Worm (Caenorhabditis elegans) whole organism, L4 larva: ENCODE measurements around the gene F43H9.4.

Experiments
- F10B5.3 ChIP-seq: sonication (generic microtip); optimal IDR thresholded peaks from 2 replicates; lab custom pipeline; 2016; ENCODE audit warnings: mild to moderate bottlenecking, missing genetic modification characterization, missing compliant biosample characterization
- F26F4.8 ChIP-seq: fragments of 200-800 bp; sonication (Bioruptor generic); conservative IDR thresholded peaks from 2 replicates; pipeline ENCODE4 v1.3.6; 2022; ENCODE audit warnings: missing genetic modification characterization, missing compliant biosample characterization
- Y5F2A.4 ChIP-seq: fragments of 200-800 bp; sonication (Bioruptor generic); optimal IDR thresholded peaks from 2 replicates; lab custom pipeline; 2018; ENCODE audit warnings: mild to moderate bottlenecking, missing genetic modification characterization, missing compliant biosample characterization
- ZK546.5 ChIP-seq, 2 experiments: sonication (generic microtip); optimal IDR thresholded peaks; 2 replicates each; lab custom pipeline; 2017; ENCODE audit warnings: missing biosample characterization in 2 of 2, missing genetic modification characterization in 2 of 2
- aly-2 ChIP-seq: sonication (generic microtip); optimal IDR thresholded peaks from 2 replicates; lab custom pipeline; 2018; ENCODE audit warnings: missing biosample characterization, missing genetic modification characterization
- ceh-44 ChIP-seq: fragments of 200-800 bp; sonication (Bioruptor generic); IDR thresholded peaks from 2 replicates; pipeline ENCODE4 v1.3.6; 2022; ENCODE audit warnings: missing genetic modification reagents, missing genetic modification characterization, missing compliant biosample characterization
- ceh-62 ChIP-seq: sonication (generic microtip); optimal IDR thresholded peaks from 2 replicates; lab custom pipeline; 2017; ENCODE audit warnings: missing biosample characterization, missing genetic modification characterization
- ceh-82 ChIP-seq: sonication (generic microtip); optimal IDR thresholded peaks from 2 replicates; lab custom pipeline; 2017; ENCODE audit warnings: missing biosample characterization, missing genetic modification characterization
- cey-2 ChIP-seq: sonication (generic microtip); optimal IDR thresholded peaks from 3 replicates; lab custom pipeline; 2017; ENCODE audit warnings: missing genetic modification characterization, mild to moderate bottlenecking, missing compliant biosample characterization, antibody characterized with exemption, borderline replicate concordance; ENCODE audit not compliant: insufficient read depth
- ctbp-1 ChIP-seq: fragments of 200-800 bp; sonication (Bioruptor generic); IDR thresholded peaks from 2 replicates; pipeline ENCODE4 v1.3.6; 2022; ENCODE audit warnings: missing genetic modification reagents, missing genetic modification characterization, missing compliant biosample characterization
- daf-16 ChIP-seq, 3 experiments: sonication (generic microtip); optimal IDR thresholded peaks; 2 replicates each; lab custom pipeline; 2016 to 2017; ENCODE audit warnings: missing genetic modification characterization in 3 of 3, missing genetic modification reagents in 3 of 3, mild to moderate bottlenecking in 2 of 3, missing compliant biosample characterization in 2 of 3, missing biosample characterization in 1 of 3, moderate library complexity in 1 of 3
- dmd-6 ChIP-seq: fragments of 200-800 bp; sonication (Bioruptor generic); IDR thresholded peaks from 2 replicates; pipeline ENCODE4 v1.3.6; 2022; ENCODE audit warnings: missing genetic modification reagents, missing genetic modification characterization, missing compliant biosample characterization
- dmd-8 ChIP-seq: fragments of 200-800 bp; sonication (Bioruptor generic); IDR thresholded peaks from 2 replicates; pipeline ENCODE4 v1.3.6; 2022; ENCODE audit warnings: missing genetic modification characterization, missing compliant biosample characterization
- duxl-1 ChIP-seq: sonication (generic microtip); optimal IDR thresholded peaks from 2 replicates; lab custom pipeline; 2016; ENCODE audit warnings: mild to moderate bottlenecking, missing genetic modification characterization, moderate library complexity, missing compliant biosample characterization; ENCODE audit not compliant: poor library complexity
- egl-27 ChIP-seq: sonication (generic microtip); optimal IDR thresholded peaks from 3 replicates; lab custom pipeline; 2017; ENCODE audit warnings: missing biosample characterization, missing genetic modification reagents, missing genetic modification characterization
- fkh-10 ChIP-seq: fragments of 150-350 bp; optimal IDR thresholded peaks from 2 replicates; lab custom pipeline; 2014; ENCODE audit warnings: missing biosample characterization, missing genetic modification reagents, missing genetic modification characterization
- fos-1 ChIP-seq: fragments of 150-350 bp; optimal IDR thresholded peaks from 2 replicates; lab custom pipeline; 2014; ENCODE audit warnings: missing biosample characterization, missing genetic modification characterization
- gei-8 ChIP-seq: fragments of 200-800 bp; sonication (Bioruptor generic); optimal IDR thresholded peaks from 2 replicates; lab custom pipeline; 2018; ENCODE audit warnings: mild to moderate bottlenecking, missing genetic modification characterization, missing compliant biosample characterization
- jun-1 ChIP-seq: fragments of 150-350 bp; optimal IDR thresholded peaks from 2 replicates; lab custom pipeline; 2014; ENCODE audit warnings: missing biosample characterization, missing genetic modification reagents, missing genetic modification characterization
- lim-7 ChIP-seq: fragments of 200-800 bp; sonication (Bioruptor generic); IDR thresholded peaks from 2 replicates; pipeline ENCODE4 v1.3.6; 2022; ENCODE audit warnings: missing genetic modification characterization, missing compliant biosample characterization
- lin-13 ChIP-seq: fragments of 150-350 bp; optimal IDR thresholded peaks from 2 replicates; lab custom pipeline; 2014; ENCODE audit warnings: missing biosample characterization, missing genetic modification reagents, missing genetic modification characterization
- lin-15B ChIP-seq: fragments of 150-350 bp; sonication (generic microtip); optimal IDR thresholded peaks from 3 replicates; lab custom pipeline; 2014; ENCODE audit warnings: missing biosample characterization, missing genetic modification characterization
- lin-29 ChIP-seq: fragments of 200-800 bp; sonication (Bioruptor generic); IDR thresholded peaks from 2 replicates; pipeline ENCODE4 v1.3.6; 2022; ENCODE audit warnings: missing genetic modification reagents, missing genetic modification characterization, missing compliant biosample characterization
- lin-38 ChIP-seq: fragments of 200-800 bp; sonication (Bioruptor generic); IDR thresholded peaks from 2 replicates; pipeline ENCODE4 v1.3.6; 2022; ENCODE audit warnings: missing genetic modification reagents, missing genetic modification characterization, missing compliant biosample characterization
- lin-39 ChIP-seq: fragments of 150-350 bp; optimal IDR thresholded peaks from 2 replicates; lab custom pipeline; 2014; ENCODE audit warnings: missing biosample characterization, missing genetic modification reagents, missing genetic modification characterization
- lsy-2 ChIP-seq, 2 experiments: fragments of 150-350 bp in 1 of 2; sonication (generic microtip) in 1 of 2; optimal IDR thresholded peaks; 2 replicates each; lab custom pipeline; 2014 to 2017; ENCODE audit warnings: missing biosample characterization in 2 of 2, missing genetic modification characterization in 2 of 2
- mdl-1 ChIP-seq, 2 experiments: fragments of 150-350 bp in 1 of 2; sonication (generic microtip) in 1 of 2; optimal IDR thresholded peaks; 2 replicates each; lab custom pipeline; 2014 to 2017; ENCODE audit warnings: missing biosample characterization in 2 of 2, missing genetic modification characterization in 2 of 2
- mes-2 ChIP-seq: sonication (generic microtip); optimal IDR thresholded peaks from 2 replicates; lab custom pipeline; 2016; ENCODE audit warnings: missing genotype, mild to moderate bottlenecking, missing genetic modification characterization, missing compliant biosample characterization; ENCODE audit not compliant: poor library complexity, severe bottlenecking
- mxl-3 ChIP-seq: fragments of 200-800 bp; sonication (Bioruptor generic); optimal IDR thresholded peaks from 2 replicates; lab custom pipeline; 2018; ENCODE audit warnings: mild to moderate bottlenecking, missing genetic modification characterization, missing compliant biosample characterization
- nhr-28 ChIP-seq: fragments of 150-350 bp; optimal IDR thresholded peaks from 2 replicates; lab custom pipeline; 2014; ENCODE audit warnings: missing biosample characterization, missing genetic modification characterization
- nhr-6 ChIP-seq: fragments of 150-350 bp; optimal IDR thresholded peaks from 2 replicates; lab custom pipeline; 2014; ENCODE audit warnings: missing biosample characterization, missing genetic modification characterization
- nhr-76 ChIP-seq: fragments of 150-350 bp; optimal IDR thresholded peaks from 2 replicates; lab custom pipeline; 2014; ENCODE audit warnings: missing biosample characterization, missing genetic modification characterization
- snpc-1.2 ChIP-seq: fragments of 200-800 bp; sonication (Bioruptor generic); IDR thresholded peaks from 2 replicates; pipeline ENCODE4 v1.3.6; 2022; ENCODE audit warnings: missing genetic modification reagents, missing genetic modification characterization, missing compliant biosample characterization
- snpc-4 ChIP-seq: fragments of 150-350 bp; optimal IDR thresholded peaks from 2 replicates; lab custom pipeline; 2014; ENCODE audit warnings: missing biosample characterization, missing genetic modification characterization
- unc-62 ChIP-seq, 3 experiments: fragments of 150-350 bp in 1 of 3; sonication (generic microtip); optimal IDR thresholded peaks in 2 of 3; peaks in 1 of 3; 1 replicate in 1 of 3; 2 replicates in 2 of 3; lab custom pipeline; 2014 to 2017; ENCODE audit warnings: missing biosample characterization in 3 of 3, missing genetic modification characterization in 3 of 3, missing genetic modification reagents in 3 of 3, missing genotype in 1 of 3
- vab-7 ChIP-seq: fragments of 200-800 bp; sonication (Bioruptor generic); IDR thresholded peaks from 2 replicates; pipeline ENCODE4 v1.3.6; 2022; ENCODE audit warnings: missing genetic modification reagents, missing genetic modification characterization, missing compliant biosample characterization
- zag-1 ChIP-seq: fragments of 150-350 bp; optimal IDR thresholded peaks from 2 replicates; lab custom pipeline; 2014; ENCODE audit warnings: missing biosample characterization, missing genetic modification characterization

F43H9.4 gene

ce11 chrV:8067800-8068199, 41.3 kb downstream of the F43H9.4 start, which contains the start of gene str-140:
str-140 (minus strand) TSS chrV:8067900.
- TF ChIP-seq snpc-1.2: no peak
- no peak for TF ChIP-seq lin-38 (GFP tag; lab: Robert Waterston, UW)
- TF ChIP-seq daf-16 (GFP tag; optimal IDR thresholded peaks at IDR 0.05; lab: Kevin White, UChicago): no peak
- TF ChIP-seq daf-16 (tag; optimal IDR thresholded peaks at IDR 0.05; lab: Kevin White, UChicago): no peak
- TF ChIP-seq lin-15B (tag; lab: Kevin White, UChicago): no peak
- no peak for TF ChIP-seq dmd-8 (GFP tag; lab: Robert Waterston, UW)
- TF ChIP-seq gei-8 (GFP tag; lab: Kevin White, UChicago): no peak
- TF ChIP-seq nhr-6 (tag; lab: Kevin White, UChicago): no peak
- no peak for TF ChIP-seq Y5F2A.4 (GFP tag; lab: Kevin White, UChicago)
- no peak for TF ChIP-seq ctbp-1

- no peak for TF ChIP-seq ZK546.5 (tag; optimal IDR thresholded peaks at IDR 0.05; lab: Kevin White, UChicago)
- TF ChIP-seq unc-62 (GFP tag; optimal IDR thresholded peaks at IDR 0.05 in 1 of 2; lab: Kevin White, UChicago): peak in 1 of 2 experiments; percentile 17
- no peak for TF ChIP-seq unc-62 (tag; optimal IDR thresholded peaks at IDR 0.05; lab: Kevin White, UChicago)
- no peak for TF ChIP-seq lin-13 (GFP tag; lab: Kevin White, UChicago)
- TF ChIP-seq, all 104 proteins: peak for 1
Observed at ce11 chrV:8069637-8070036, 43.1 kb downstream of the F43H9.4 start, which contains the start of gene str-143. str-143 (minus strand) TSS chrV:8069737.

- no peak for TF ChIP-seq zag-1
- no peak for TF ChIP-seq duxl-1
Observed at ce11 chrV:8072047-8072446, 45.5 kb downstream of the F43H9.4 start, which contains the start of gene str-144. str-144 (minus strand) TSS chrV:8072147.

ce11 chrV:8073162-8073561, 46.7 kb downstream of the F43H9.4 start:
- TF ChIP-seq fkh-10 (GFP tag; lab: Kevin White, UChicago): no peak
- no peak for TF ChIP-seq ctbp-1
- TF ChIP-seq lim-7: no peak
- no peak for TF ChIP-seq egl-27 (tag; lab: Kevin White, UChicago)
- peak; percentile 52 for TF ChIP-seq nhr-28
- TF ChIP-seq fos-1 (tag; lab: Kevin White, UChicago): no peak
- TF ChIP-seq snpc-4 (tag; lab: Kevin White, UChicago): no peak
- TF ChIP-seq lin-29 (GFP tag; lab: Robert Waterston, UW): no peak
- peak in 1 of 2 experiments; percentile 24 for TF ChIP-seq mdl-1 (tag; optimal IDR thresholded peaks at IDR 0.05; lab: Kevin White, UChicago)
- no peak for TF ChIP-seq daf-16 (GFP tag; optimal IDR thresholded peaks at IDR 0.05; lab: Kevin White, UChicago)
- TF ChIP-seq daf-16 (tag; optimal IDR thresholded peaks at IDR 0.05; lab: Kevin White, UChicago): no peak
- TF ChIP-seq unc-62 (GFP tag; optimal IDR thresholded peaks at IDR 0.05 in 1 of 2; lab: Kevin White, UChicago): peak in 1 of 2 experiments; percentile 80
- no peak for TF ChIP-seq unc-62 (tag; optimal IDR thresholded peaks at IDR 0.05; lab: Kevin White, UChicago)
- no peak for TF ChIP-seq cey-2 (tag; lab: Kevin White, UChicago)
- no peak for TF ChIP-seq nhr-6 (tag; lab: Kevin White, UChicago)
- no peak for TF ChIP-seq dmd-6 (GFP tag; lab: Robert Waterston, UW)
- TF ChIP-seq duxl-1: no peak
- TF ChIP-seq lin-15B (tag; lab: Kevin White, UChicago): no peak
- no peak for TF ChIP-seq vab-7 (GFP tag; lab: Robert Waterston, UW)

ce11 chrV:8075712-8076111, 49.2 kb downstream of the F43H9.4 start, which contains the start of gene catp-3:
catp-3 (plus strand) TSS chrV:8076012.
- no peak for TF ChIP-seq F26F4.8 (GFP tag; lab: Robert Waterston, UW)
- no peak for TF ChIP-seq nhr-76
- no peak for TF ChIP-seq jun-1 (tag; lab: Kevin White, UChicago)
- TF ChIP-seq ceh-44 (GFP tag; lab: Robert Waterston, UW): no peak
- no peak for TF ChIP-seq aly-2 (tag; lab: Kevin White, UChicago)
- TF ChIP-seq mes-2: no peak
- no peak for TF ChIP-seq nhr-28
- no peak for TF ChIP-seq ceh-82 (tag; lab: Kevin White, UChicago)
- no peak for TF ChIP-seq ceh-62 (tag; lab: Kevin White, UChicago)
- no peak for TF ChIP-seq lsy-2 (tag; optimal IDR thresholded peaks at IDR 0.05; lab: Kevin White, UChicago)
- TF ChIP-seq lin-39 (tag; lab: Kevin White, UChicago): no peak
- TF ChIP-seq mxl-3 (GFP tag; lab: Kevin White, UChicago): no peak
- no peak for TF ChIP-seq F10B5.3
